Worm (Caenorhabditis elegans) whole organism, young adult: Measurements from ENCODE around the gene lgc-44.

Experiments used
- B0336.3 ChIP-seq: fragments of 200-800 bp; sonication (Bioruptor generic); IDR thresholded peaks from 2 replicates; pipeline ENCODE4 v1.3.6; 2022; ENCODE audit warnings: missing genetic modification characterization, missing compliant biosample characterization
- C17E4.6 ChIP-seq: fragments of 200-800 bp; sonication (Bioruptor generic); IDR thresholded peaks from 2 replicates; pipeline ENCODE4 v1.3.6; 2022; ENCODE audit warnings: missing genetic modification reagents, missing genetic modification characterization, missing compliant biosample characterization
- F10E7.11 ChIP-seq: sonication (generic microtip); optimal IDR thresholded peaks from 2 replicates; lab custom pipeline; 2017; ENCODE audit warnings: mild to moderate bottlenecking, missing genetic modification characterization, moderate library complexity, missing compliant biosample characterization
- F33H1.4 ChIP-seq: fragments of 200-800 bp; sonication (Bioruptor generic); IDR thresholded peaks from 2 replicates; pipeline ENCODE4 v1.3.6; 2022; ENCODE audit warnings: missing genetic modification reagents, missing genetic modification characterization, missing compliant biosample characterization
- K11D2.4 ChIP-seq: fragments of 200-800 bp; sonication (Bioruptor generic); IDR thresholded peaks from 2 replicates; pipeline ENCODE4 v1.3.6; 2022; ENCODE audit warnings: missing genetic modification reagents, missing genetic modification characterization, missing compliant biosample characterization
- T07F8.4 ChIP-seq: sonication (generic microtip); optimal IDR thresholded peaks from 2 replicates; lab custom pipeline; 2016; ENCODE audit warnings: mild to moderate bottlenecking, missing genetic modification characterization, moderate library complexity, missing compliant biosample characterization
- T26A5.8 ChIP-seq: sonication (generic microtip); optimal IDR thresholded peaks from 2 replicates; lab custom pipeline; 2016; ENCODE audit warnings: missing genetic modification characterization, missing compliant biosample characterization
- Y79H2A.3 ChIP-seq: fragments of 200-800 bp; sonication (Bioruptor generic); conservative IDR thresholded peaks from 2 replicates; pipeline ENCODE4 v1.3.6; 2022; ENCODE audit warnings: missing genetic modification reagents, missing genetic modification characterization, missing compliant biosample characterization
- Y95B8A.8 ChIP-seq: fragments of 200-800 bp; sonication (Bioruptor generic); IDR thresholded peaks from 2 replicates; pipeline ENCODE4 v1.3.6; 2022; ENCODE audit warnings: missing genetic modification reagents, missing genetic modification characterization, missing compliant biosample characterization
- ZK185.1 ChIP-seq: sonication (generic microtip); optimal IDR thresholded peaks from 2 replicates; lab custom pipeline; 2016; ENCODE audit warnings: mild to moderate bottlenecking, missing genetic modification characterization, missing compliant biosample characterization; ENCODE audit not compliant: poor library complexity, severe bottlenecking
- aptf-2 ChIP-seq: fragments of 200-800 bp; sonication (Bioruptor generic); conservative IDR thresholded peaks from 2 replicates; pipeline ENCODE4 v1.3.6; 2022; ENCODE audit warnings: missing genetic modification reagents, missing genetic modification characterization, missing compliant biosample characterization
- attf-3 ChIP-seq: fragments of 200-800 bp; sonication (Bioruptor generic); conservative IDR thresholded peaks from 2 replicates; pipeline ENCODE4 v1.3.6; 2022; ENCODE audit warnings: missing genetic modification reagents, missing genetic modification characterization, missing compliant biosample characterization
- attf-6 ChIP-seq: fragments of 200-800 bp; sonication (Bioruptor generic); IDR thresholded peaks from 2 replicates; pipeline ENCODE4 v1.3.6; 2022; ENCODE audit warnings: missing genetic modification reagents, missing genetic modification characterization, missing compliant biosample characterization
- bed-2 ChIP-seq: fragments of 200-800 bp; sonication (Bioruptor generic); IDR thresholded peaks from 2 replicates; pipeline ENCODE4 v1.3.6; 2022; ENCODE audit warnings: missing genetic modification reagents, missing genetic modification characterization, missing compliant biosample characterization
- cebp-1 ChIP-seq, 2 experiments: fragments of 200-800 bp in 1 of 2; sonication (Bioruptor generic) in 1 of 2; sonication (generic microtip) in 1 of 2; IDR thresholded peaks in 1 of 2; optimal IDR thresholded peaks in 1 of 2; 2 replicates each; pipeline versions ENCODE4 v1.3.6 to Lab custom; 2017 to 2022; ENCODE audit warnings: missing compliant biosample characterization in 2 of 2, missing genetic modification characterization in 2 of 2, mild to moderate bottlenecking in 1 of 2, missing genetic modification reagents in 1 of 2, moderate library complexity in 1 of 2
- ceh-27 ChIP-seq: fragments of 200-800 bp; sonication (Bioruptor generic); optimal IDR thresholded peaks from 2 replicates; lab custom pipeline; 2018; ENCODE audit warnings: mild to moderate bottlenecking, missing genetic modification characterization, moderate library complexity, missing compliant biosample characterization
- chd-7 ChIP-seq: sonication (generic microtip); optimal IDR thresholded peaks from 2 replicates; lab custom pipeline; 2016; ENCODE audit warnings: mild to moderate bottlenecking, missing genetic modification characterization, moderate library complexity, missing compliant biosample characterization
- die-1 ChIP-seq: sonication (generic microtip); optimal IDR thresholded peaks from 2 replicates; lab custom pipeline; 2016; ENCODE audit warnings: missing genotype, mild to moderate bottlenecking, missing genetic modification characterization, missing compliant biosample characterization
- ekl-4 ChIP-seq: fragments of 200-800 bp; sonication (Bioruptor generic); IDR thresholded peaks from 2 replicates; pipeline ENCODE4 v1.3.6; 2022; ENCODE audit warnings: missing genetic modification reagents, missing genetic modification characterization, missing compliant biosample characterization
- him-1 ChIP-seq: sonication (generic microtip); optimal IDR thresholded peaks from 2 replicates; lab custom pipeline; 2016; ENCODE audit warnings: missing genotype, missing genetic modification reagents, missing genetic modification characterization, missing compliant biosample characterization
- hlh-26 ChIP-seq: fragments of 200-800 bp; sonication (Bioruptor generic); conservative IDR thresholded peaks from 2 replicates; pipeline ENCODE4 v1.3.6; 2022; ENCODE audit warnings: missing genetic modification reagents, missing genetic modification characterization, missing compliant biosample characterization
- hmg-1.2 ChIP-seq: fragments of 200-800 bp; sonication (Bioruptor generic); IDR thresholded peaks from 2 replicates; pipeline ENCODE4 v1.3.6; 2022; ENCODE audit warnings: missing genetic modification reagents, missing genetic modification characterization, missing compliant biosample characterization
- hmg-20 ChIP-seq: fragments of 200-800 bp; sonication (Bioruptor generic); IDR thresholded peaks from 2 replicates; pipeline ENCODE4 v1.3.6; 2022; ENCODE audit warnings: missing genetic modification reagents, missing genetic modification characterization, missing compliant biosample characterization
- hrde-1 ChIP-seq: sonication (generic microtip); optimal IDR thresholded peaks from 2 replicates; lab custom pipeline; 2016; ENCODE audit warnings: missing genetic modification characterization, mild to moderate bottlenecking, missing compliant biosample characterization, moderate library complexity, missing genotype, missing genetic modification reagents, borderline replicate concordance
- let-526 ChIP-seq: fragments of 200-800 bp; sonication (Bioruptor generic); IDR thresholded peaks from 2 replicates; pipeline ENCODE4 v1.3.6; 2022; ENCODE audit warnings: missing genetic modification reagents, missing genetic modification characterization, missing compliant biosample characterization
- lin-40 ChIP-seq: sonication (generic microtip); optimal IDR thresholded peaks from 2 replicates; lab custom pipeline; 2016; ENCODE audit warnings: missing genetic modification characterization, mild to moderate bottlenecking, missing compliant biosample characterization, missing genotype, missing genetic modification reagents
- madf-10 ChIP-seq: sonication (generic microtip); optimal IDR thresholded peaks from 2 replicates; lab custom pipeline; 2016; ENCODE audit warnings: mild to moderate bottlenecking, missing genetic modification characterization, missing compliant biosample characterization
- mcd-1 ChIP-seq: fragments of 200-800 bp; sonication (Bioruptor generic); IDR thresholded peaks from 2 replicates; pipeline ENCODE4 v1.3.6; 2022; ENCODE audit warnings: missing genetic modification reagents, missing genetic modification characterization, missing compliant biosample characterization
- nfya-1 ChIP-seq: sonication (generic microtip); optimal IDR thresholded peaks from 2 replicates; lab custom pipeline; 2017; ENCODE audit warnings: antibody characterized with exemption, missing compliant biosample characterization, missing genetic modification characterization, borderline replicate concordance; ENCODE audit not compliant: insufficient read depth
- nhr-27 ChIP-seq: fragments of 200-800 bp; sonication (Bioruptor generic); optimal IDR thresholded peaks from 2 replicates; lab custom pipeline; 2018; ENCODE audit warnings: mild to moderate bottlenecking, missing genetic modification characterization, moderate library complexity, missing compliant biosample characterization
- nhr-80 ChIP-seq: sonication (generic microtip); optimal IDR thresholded peaks from 2 replicates; lab custom pipeline; 2016; ENCODE audit warnings: missing genetic modification characterization, missing compliant biosample characterization
- nhr-90 ChIP-seq: sonication (generic microtip); optimal IDR thresholded peaks from 2 replicates; lab custom pipeline; 2016; ENCODE audit warnings: missing genotype, mild to moderate bottlenecking, missing genetic modification characterization, missing compliant biosample characterization
- rcor-1 ChIP-seq: fragments of 200-800 bp; sonication (Bioruptor generic); IDR thresholded peaks from 2 replicates; pipeline ENCODE4 v1.3.6; 2022; ENCODE audit warnings: missing genetic modification reagents, missing genetic modification characterization, missing compliant biosample characterization
- snpc-1.1 ChIP-seq: sonication (generic microtip); optimal IDR thresholded peaks from 2 replicates; lab custom pipeline; 2017; ENCODE audit warnings: missing genetic modification characterization, mild to moderate bottlenecking, missing compliant biosample characterization, antibody characterized with exemption, moderate library complexity, missing genotype, missing genetic modification reagents; ENCODE audit not compliant: insufficient read depth
- tbp1 ChIP-seq: fragments of 200-800 bp; sonication (Bioruptor generic); optimal IDR thresholded peaks from 2 replicates; lab custom pipeline; 2018; ENCODE audit warnings: mild to moderate bottlenecking, missing genetic modification characterization, missing compliant biosample characterization
- xnd-1 ChIP-seq: sonication (generic microtip); optimal IDR thresholded peaks from 2 replicates; lab custom pipeline; 2016; ENCODE audit warnings: missing genotype, missing genetic modification reagents, missing genetic modification characterization, missing compliant biosample characterization
- ztf-18 ChIP-seq: sonication (generic microtip); optimal IDR thresholded peaks from 2 replicates; lab custom pipeline; 2016; ENCODE audit warnings: missing genotype, mild to moderate bottlenecking, missing genetic modification characterization, missing compliant biosample characterization
- ztf-28 ChIP-seq: fragments of 200-800 bp; sonication (Bioruptor generic); IDR thresholded peaks from 2 replicates; pipeline ENCODE4 v1.3.6; 2022; ENCODE audit warnings: missing genetic modification reagents, missing genetic modification characterization, missing compliant biosample characterization
- ztf-3 ChIP-seq: fragments of 200-800 bp; sonication (Bioruptor generic); optimal IDR thresholded peaks from 2 replicates; lab custom pipeline; 2018; ENCODE audit warnings: mild to moderate bottlenecking, missing genetic modification characterization, missing compliant biosample characterization

lgc-44 gene

ce11 chrV:11672497-11672896 is at the start of gene lgc-44:
TSS of gene lgc-44 (minus strand) at chrV:11672597.
- TF ChIP-seq ztf-28 (GFP tag; lab: Robert Waterston, UW) (no peak), nhr-27 (tag; lab: Kevin White, UChicago) (no peak), xnd-1 (no peak), chd-7 (tag; lab: Kevin White, UChicago) (no peak), ztf-18 (tag; lab: Kevin White, UChicago) (no peak), snpc-1.1 (tag; lab: Kevin White, UChicago) (no peak), bed-2 (GFP tag; lab: Robert Waterston, UW) (no peak), hmg-20 (GFP tag; lab: Robert Waterston, UW) (no peak), Y95B8A.8 (GFP tag; lab: Robert Waterston, UW) (no peak), tbp1 (GFP tag; lab: Kevin White, UChicago) (no peak), madf-10 (tag; lab: Kevin White, UChicago) (no peak), Y79H2A.3 (GFP tag; lab: Robert Waterston, UW) (no peak), cebp-1 (GFP tag; IDR thresholded peaks at IDR 0.05; lab: Robert Waterston, UW) (no peak), cebp-1 (tag; optimal IDR thresholded peaks at IDR 0.05; lab: Kevin White, UChicago) (no peak), die-1 (tag; lab: Kevin White, UChicago) (no peak), F33H1.4 (no peak), ZK185.1 (tag; lab: Kevin White, UChicago) (no peak)

ce11 chrV:11716930-11717329 is 44.5 kb upstream of the lgc-44 start:
- peak; percentile 59 for TF ChIP-seq nhr-80
- no peak for TF ChIP-seq hmg-1.2 (GFP tag; lab: Robert Waterston, UW)

ce11 chrV:11715797-11716196 is 43.4 kb upstream of the lgc-44 start, which contains the start of gene tre-3:
TSS of gene tre-3 (minus strand) at chrV:11715903.
- TF ChIP-seq rcor-1 (GFP tag; lab: Robert Waterston, UW) (no peak), nhr-80 (peak; percentile 50)

- no peak for TF ChIP-seq nfya-1
- TF ChIP-seq ceh-27 (GFP tag; lab: Kevin White, UChicago), result peak; percentile 12
Measured at ce11 chrV:11711751-11712150, 39.4 kb upstream of the lgc-44 start.

- TF ChIP-seq tbp1 (GFP tag; lab: Kevin White, UChicago) (no peak), B0336.3 (GFP tag; lab: Robert Waterston, UW) (no peak), snpc-1.1 (tag; lab: Kevin White, UChicago) (no peak), nhr-90 (tag; lab: Kevin White, UChicago) (no peak), C17E4.6 (no peak), attf-3 (GFP tag; lab: Robert Waterston, UW) (no peak), bed-2 (GFP tag; lab: Robert Waterston, UW) (no peak), attf-6 (GFP tag; lab: Robert Waterston, UW) (no peak), chd-7 (tag; lab: Kevin White, UChicago) (no peak), F10E7.11 (tag; lab: Kevin White, UChicago) (no peak), mcd-1 (no peak)
Measured at ce11 chrV:11706353-11706752, 34.0 kb upstream of the lgc-44 start.

ce11 chrV:11705399-11705798 is 33.0 kb upstream of the lgc-44 start, which contains the start of gene ceh-32:
TSS of gene ceh-32 (minus strand) at chrV:11705400.
- TF ChIP-seq K11D2.4, result no peak
- no peak for TF ChIP-seq him-1
- TF ChIP-seq aptf-2 (GFP tag; lab: Robert Waterston, UW), result no peak
- TF ChIP-seq lin-40 (tag; lab: Kevin White, UChicago), result no peak
- no peak for TF ChIP-seq ekl-4 (GFP tag; lab: Robert Waterston, UW)
- TF ChIP-seq ztf-3 (GFP tag; lab: Kevin White, UChicago), result no peak
- no peak for TF ChIP-seq hrde-1 (tag; lab: Kevin White, UChicago)
- TF ChIP-seq let-526 (GFP tag; lab: Robert Waterston, UW), result no peak
- TF ChIP-seq hlh-26 (GFP tag; lab: Robert Waterston, UW), result no peak
- TF ChIP-seq T07F8.4 (tag; lab: Kevin White, UChicago), result no peak
- TF ChIP-seq T26A5.8 (tag; lab: Kevin White, UChicago), result no peak
